Fruit fly (Drosophila melanogaster) whole organism, embryonic: Measurements from ENCODE around the gene cup.
A peak's percentile ranks its signal among the peaks of the same experiment; 100 is the strongest.

ENCODE experiments used
- Atf3 ChIP-seq: fragments of 200-800 bp; sonication (Bioruptor generic); optimal IDR thresholded peaks from 3 replicates; lab custom pipeline; 2016; ENCODE audit warnings: missing biosample characterization, missing genetic modification characterization
- B-H2 ChIP-seq: fragments of 200-800 bp; sonication (Bioruptor generic); optimal IDR thresholded peaks from 2 replicates; lab custom pipeline; 2018; ENCODE audit warnings: missing biosample characterization, mild to moderate bottlenecking, missing genetic modification characterization
- CG10147 ChIP-seq: fragments of 200-800 bp; sonication (Bioruptor generic); optimal IDR thresholded peaks from 2 replicates; lab custom pipeline; 2019; ENCODE audit warnings: missing biosample characterization, mild to moderate bottlenecking, missing genetic modification characterization, moderate library complexity
- CG11247 ChIP-seq: fragments of 200-800 bp; sonication (Bioruptor generic); IDR thresholded peaks from 2 replicates; pipeline ENCODE4 v1.3.6; 2022; ENCODE audit warnings: missing biosample characterization, missing genetic modification characterization
- CG12104 ChIP-seq: fragments of 200-800 bp; sonication (Bioruptor generic); optimal IDR thresholded peaks from 3 replicates; lab custom pipeline; 2016; ENCODE audit warnings: missing biosample characterization, missing genetic modification characterization
- CG12659 ChIP-seq: fragments of 200-800 bp; sonication (Bioruptor generic); optimal IDR thresholded peaks from 3 replicates; lab custom pipeline; 2017; ENCODE audit warnings: mild to moderate bottlenecking, missing biosample characterization, missing genetic modification reagents, missing genetic modification characterization
- CG14014 ChIP-seq: fragments of 200-800 bp; sonication (Bioruptor generic); IDR thresholded peaks from 2 replicates; pipeline ENCODE4 v1.3.6; 2022; ENCODE audit warnings: missing biosample characterization, missing genetic modification characterization
- CG15073 ChIP-seq: fragments of 200-800 bp; sonication (Bioruptor generic); optimal IDR thresholded peaks from 2 replicates; lab custom pipeline; 2016; ENCODE audit warnings: missing biosample characterization, missing genetic modification characterization
- CG1529 ChIP-seq: fragments of 200-800 bp; sonication (Bioruptor generic); optimal IDR thresholded peaks from 3 replicates; lab custom pipeline; 2018; ENCODE audit warnings: missing biosample characterization, missing genetic modification characterization
- CG30020 ChIP-seq: fragments of 200-800 bp; optimal IDR thresholded peaks from 2 replicates; lab custom pipeline; 2019; ENCODE audit warnings: missing biosample characterization, mild to moderate bottlenecking, missing genetic modification characterization, moderate library complexity
- CG5953 ChIP-seq: fragments of 200-800 bp; sonication (Bioruptor generic); IDR thresholded peaks from 2 replicates; pipeline ENCODE4 v1.3.6; 2022; ENCODE audit warnings: missing biosample characterization, missing genetic modification characterization
- CG7372 ChIP-seq: fragments of 200-800 bp; sonication (Bioruptor generic); IDR thresholded peaks from 2 replicates; pipeline ENCODE4 v1.3.6; 2022; ENCODE audit warnings: missing biosample characterization, missing genetic modification characterization
- CG7786 ChIP-seq: fragments of 200-800 bp; sonication (Bioruptor generic); optimal IDR thresholded peaks from 2 replicates; lab custom pipeline; 2016; ENCODE audit warnings: missing biosample characterization, missing genetic modification characterization
- D19B ChIP-seq: fragments of 200-800 bp; sonication (Bioruptor generic); optimal IDR thresholded peaks from 2 replicates; lab custom pipeline; 2017; ENCODE audit warnings: missing biosample characterization, mild to moderate bottlenecking, missing genetic modification characterization
- Dek ChIP-seq: fragments of 200-800 bp; sonication (Bioruptor generic); optimal IDR thresholded peaks from 3 replicates; lab custom pipeline; 2019; ENCODE audit warnings: missing biosample characterization, mild to moderate bottlenecking, missing genetic modification characterization, moderate library complexity
- Dfd ChIP-seq, 2 experiments: fragments of >200 bp; optimal IDR thresholded peaks; 2 replicates each; lab custom pipeline; 2017; ENCODE audit warnings: missing biosample characterization in 2 of 2, missing genetic modification characterization in 2 of 2
- Dip3 ChIP-seq: fragments of 200-800 bp; sonication (Bioruptor generic); optimal IDR thresholded peaks from 3 replicates; lab custom pipeline; 2016; ENCODE audit warnings: missing biosample characterization, missing genetic modification characterization
- Doc2 ChIP-seq: fragments of 200-800 bp; sonication (Bioruptor generic); IDR thresholded peaks from 2 replicates; pipeline ENCODE4 v1.3.6; 2022; ENCODE audit warnings: missing biosample characterization, missing genetic modification characterization
- Dp ChIP-seq: fragments of 200-800 bp; sonication (Bioruptor generic); optimal IDR thresholded peaks from 2 replicates; lab custom pipeline; 2018; ENCODE audit warnings: missing biosample characterization, mild to moderate bottlenecking, missing genetic modification characterization, moderate library complexity
- E2f2 ChIP-seq: fragments of 200-800 bp; sonication (Bioruptor generic); IDR thresholded peaks from 2 replicates; pipeline ENCODE4 v1.3.6; 2022; ENCODE audit warnings: missing biosample characterization, missing genetic modification characterization
- Gsc ChIP-seq: fragments of 200-800 bp; sonication (Bioruptor generic); IDR thresholded peaks from 2 replicates; pipeline ENCODE4 v1.3.6; 2022; ENCODE audit warnings: missing biosample characterization, missing genetic modification characterization
- Med ChIP-seq: fragments of 200-800 bp; sonication (Bioruptor generic); peaks from one replicate; lab custom pipeline; 2016; ENCODE audit warnings: missing biosample characterization, missing genetic modification characterization, mild to moderate bottlenecking, inconsistent platforms, moderate library complexity
- NK7.1 ChIP-seq: fragments of 200-800 bp; sonication (Bioruptor generic); optimal IDR thresholded peaks from 3 replicates; lab custom pipeline; 2016; ENCODE audit warnings: missing biosample characterization, missing genetic modification characterization
- Poxn ChIP-seq: fragments of 200-800 bp; sonication (Bioruptor generic); IDR thresholded peaks from 2 replicates; pipeline ENCODE4 v1.3.6; 2022; ENCODE audit warnings: missing biosample characterization, missing genetic modification characterization
- Ptx1 ChIP-seq: fragments of 200-800 bp; sonication (Bioruptor generic); IDR thresholded peaks from 2 replicates; pipeline ENCODE4 v1.3.6; 2022; ENCODE audit warnings: missing biosample characterization, missing genetic modification characterization
- Rfx ChIP-seq: fragments of 200-800 bp; sonication (Bioruptor generic); IDR thresholded peaks from 2 replicates; pipeline ENCODE4 v1.3.6; 2022; ENCODE audit warnings: missing biosample characterization, missing genetic modification characterization
- Ssrp ChIP-seq: fragments of 200-800 bp; sonication (Bioruptor generic); optimal IDR thresholded peaks from 2 replicates; lab custom pipeline; 2018; ENCODE audit warnings: missing biosample characterization, mild to moderate bottlenecking, missing genetic modification characterization, moderate library complexity
- TFAM ChIP-seq: fragments of 200-800 bp; sonication (Bioruptor generic); optimal IDR thresholded peaks from 2 replicates; lab custom pipeline; 2017; ENCODE audit warnings: missing biosample characterization, missing genetic modification characterization, inconsistent platforms
- Xbp1 ChIP-seq: fragments of 200-800 bp; sonication (Bioruptor generic); optimal IDR thresholded peaks from 3 replicates; lab custom pipeline; 2016; ENCODE audit warnings: missing biosample characterization, mild to moderate bottlenecking, missing genetic modification characterization
- aop ChIP-seq: fragments of 200-800 bp; sonication (Bioruptor generic); IDR thresholded peaks from 2 replicates; pipeline ENCODE4 v1.3.6; 2022; ENCODE audit warnings: missing biosample characterization, missing genetic modification characterization
- bbx ChIP-seq: fragments of 200-800 bp; sonication (Bioruptor generic); IDR thresholded peaks from 2 replicates; pipeline ENCODE4 v1.3.6; 2022; ENCODE audit warnings: missing biosample characterization, missing genetic modification characterization; ENCODE audit not compliant: partially characterized antibody
- bowl ChIP-seq: fragments of 200-800 bp; sonication (Bioruptor generic); IDR thresholded peaks from 2 replicates; pipeline ENCODE4 v1.3.6; 2022; ENCODE audit warnings: missing biosample characterization, missing genetic modification characterization
- btn ChIP-seq: fragments of 200-800 bp; sonication (Bioruptor generic); optimal IDR thresholded peaks from 2 replicates; lab custom pipeline; 2016; ENCODE audit warnings: missing biosample characterization, missing genetic modification characterization
- croc ChIP-seq: fragments of 200-800 bp; sonication (Bioruptor generic); conservative IDR thresholded peaks from 3 replicates; pipeline ENCODE4 v1.3.6; 2022; ENCODE audit warnings: missing biosample characterization, missing genetic modification characterization
- dmrt99B ChIP-seq: fragments of 200-800 bp; sonication (Bioruptor generic); optimal IDR thresholded peaks from 2 replicates; lab custom pipeline; 2018; ENCODE audit warnings: missing biosample characterization, mild to moderate bottlenecking, missing genetic modification characterization, moderate library complexity
- eve ChIP-seq, 2 experiments: fragments of >200 bp; optimal IDR thresholded peaks; 2 replicates each; lab custom pipeline; 2017; ENCODE audit warnings: missing biosample characterization in 2 of 2, missing genetic modification characterization in 2 of 2
- gce ChIP-seq: fragments of 200-800 bp; sonication (Bioruptor generic); IDR thresholded peaks from 3 replicates; pipeline ENCODE4 v1.3.6; 2022; ENCODE audit warnings: missing biosample characterization, missing genetic modification characterization
- her ChIP-seq: fragments of 200-800 bp; sonication (Bioruptor generic); optimal IDR thresholded peaks from 2 replicates; lab custom pipeline; 2016; ENCODE audit warnings: missing biosample characterization, missing genetic modification characterization
- hkb ChIP-seq, 2 experiments: fragments of 200-800 bp in 1 of 2; fragments of >200 bp in 1 of 2; sonication (Bioruptor generic) in 1 of 2; IDR thresholded peaks in 1 of 2; optimal IDR thresholded peaks in 1 of 2; 2 replicates each; pipeline versions ENCODE4 v1.3.6 to Lab custom; 2017 to 2022; ENCODE audit warnings: missing biosample characterization in 1 of 2, missing genetic modification characterization in 1 of 2
- hth ChIP-seq: fragments of >200 bp; optimal IDR thresholded peaks from 2 replicates; lab custom pipeline; 2017; ENCODE audit warnings: inconsistent platforms
- kni ChIP-seq: fragments of 200-800 bp; sonication (Bioruptor generic); optimal IDR thresholded peaks from 3 replicates; lab custom pipeline; 2017; ENCODE audit warnings: mild to moderate bottlenecking, missing biosample characterization, missing genetic modification reagents, missing genetic modification characterization
- knrl ChIP-seq: fragments of 200-800 bp; sonication (Bioruptor generic); IDR thresholded peaks from 3 replicates; pipeline ENCODE4 v1.3.6; 2022; ENCODE audit warnings: missing biosample characterization, missing genetic modification characterization; ENCODE audit not compliant: partially characterized antibody
- oc ChIP-seq: fragments of 200-800 bp; sonication (Bioruptor generic); optimal IDR thresholded peaks from 2 replicates; lab custom pipeline; 2018; ENCODE audit warnings: missing biosample characterization, mild to moderate bottlenecking, missing genetic modification characterization, moderate library complexity
- pb ChIP-seq: fragments of 200-800 bp; sonication (Bioruptor generic); optimal IDR thresholded peaks from 3 replicates; lab custom pipeline; 2016; ENCODE audit warnings: missing biosample characterization, missing genetic modification characterization
- psq ChIP-seq: fragments of 200-800 bp; sonication (Bioruptor generic); optimal IDR thresholded peaks from 2 replicates; lab custom pipeline; 2017; ENCODE audit warnings: missing biosample characterization, missing genetic modification characterization
- rib ChIP-seq: fragments of 200-800 bp; sonication (Bioruptor generic); IDR thresholded peaks from 2 replicates; pipeline ENCODE4 v1.3.6; 2022; ENCODE audit warnings: missing biosample characterization, missing genetic modification characterization
- row ChIP-seq: fragments of 200-800 bp; sonication (Bioruptor generic); IDR thresholded peaks from 3 replicates; pipeline ENCODE4 v1.3.6; 2022; ENCODE audit warnings: missing biosample characterization, missing genetic modification characterization
- tll ChIP-seq, 2 experiments: fragments of 200-800 bp in 1 of 2; fragments of >200 bp in 1 of 2; sonication (Bioruptor generic) in 1 of 2; optimal IDR thresholded peaks; 2 replicates each; lab custom pipeline; 2017 to 2019; ENCODE audit warnings: missing biosample characterization in 2 of 2, missing genetic modification characterization in 2 of 2, mild to moderate bottlenecking in 1 of 2, moderate library complexity in 1 of 2
- zfh2 ChIP-seq: fragments of 200-800 bp; sonication (Bioruptor generic); optimal IDR thresholded peaks from 2 replicates; lab custom pipeline; 2016; ENCODE audit warnings: missing biosample characterization, missing genetic modification characterization

Gene cup

DNA sequence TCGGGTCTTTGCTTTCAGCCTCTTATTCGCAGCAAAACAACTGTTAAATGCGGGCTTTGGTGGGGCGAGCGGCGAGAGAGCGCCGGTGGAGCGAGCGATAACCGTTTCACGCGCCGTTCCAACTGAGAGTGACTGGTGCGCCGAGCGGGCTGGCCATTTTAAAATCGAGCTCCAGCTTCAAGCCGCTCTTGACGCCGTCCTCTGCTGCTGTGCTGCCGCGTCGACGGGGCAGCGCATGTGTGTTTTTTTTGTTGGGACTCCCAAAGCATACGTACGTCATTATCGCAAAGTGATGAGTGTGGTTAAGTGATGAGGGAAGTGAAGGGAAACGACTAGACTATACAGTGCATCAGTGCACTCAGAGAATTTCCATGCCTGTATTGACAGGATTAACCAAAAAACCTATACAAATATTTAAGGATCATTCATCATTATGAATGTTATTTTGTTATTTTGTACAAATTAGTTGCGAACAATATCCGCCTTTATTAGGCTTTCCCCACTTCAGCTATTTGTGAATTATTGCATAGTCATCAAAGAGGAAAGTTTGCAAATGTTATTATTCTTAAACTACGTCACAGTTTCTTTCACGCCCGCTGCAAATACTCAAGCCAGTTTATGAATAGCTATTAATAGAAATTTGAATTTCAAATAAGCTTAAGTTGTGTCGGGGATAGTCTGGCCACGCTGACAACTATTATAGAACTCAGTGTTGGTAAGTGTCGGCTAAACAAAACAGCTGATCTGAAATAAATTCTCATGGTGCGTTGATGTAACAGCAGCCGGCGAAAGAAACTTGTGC is 9.9 kb downstream of the cup start, which contains the start of gene Spn27A (continued):
- TF ChIP-seq dmrt99B (tag; lab: Kevin White, UChicago) (no peak), bowl (GFP tag; lab: Robert Waterston, UW) (no peak), Gsc (GFP tag; lab: Robert Waterston, UW) (no peak), her (peak; percentile 36), Poxn (GFP tag; lab: Robert Waterston, UW) (no peak), oc (tag; lab: Kevin White, UChicago) (peak; percentile 66), psq (GFP tag; lab: Kevin White, UChicago) (no peak), knrl (GFP tag; lab: Robert Waterston, UW) (no peak), CG12104 (GFP tag; lab: Kevin White, UChicago) (peak; percentile 56), hth (lab: Kevin White, UChicago) (no peak), eve (GFP tag; optimal IDR thresholded peaks at IDR 0.05; lab: Kevin White, UChicago) (no peak), CG14014 (GFP tag; lab: Robert Waterston, UW) (0 out of 2 replicates have a peak, but pooled peaks have one; percentile 13), Dek (peak; percentile 43), CG10147 (GFP tag; lab: Kevin White, UChicago) (peak; percentile 30), TFAM (GFP tag; lab: Kevin White, UChicago) (no peak), CG1529 (peak; percentile 53), croc (GFP tag; lab: Robert Waterston, UW) (no peak), CG12659 (peak; percentile 63), rib (GFP tag; lab: Robert Waterston, UW) (0 out of 2 replicates have a peak, but pooled peaks have one; percentile 17), btn (peak; percentile 1), aop (GFP tag; lab: Robert Waterston, UW) (no peak), bbx (GFP tag; lab: Robert Waterston, UW) (0 out of 2 replicates have a peak, but pooled peaks have one; percentile 25), Dip3 (GFP tag; lab: Kevin White, UChicago) (peak; percentile 59), CG15073 (GFP tag; lab: Kevin White, UChicago) (no peak), Dp (GFP tag; lab: Kevin White, UChicago) (peak; percentile 76), Rfx (peak; percentile 25; the same call in 1 of the 2 replicates), CG11247 (GFP tag; lab: Robert Waterston, UW) (0 out of 2 replicates have a peak, but pooled peaks have one; percentile 21), Atf3 (peak; percentile 50), CG5953 (no peak), Xbp1 (GFP tag; lab: Kevin White, UChicago) (peak; percentile 64), CG7786 (GFP tag; lab: Kevin White, UChicago) (peak; percentile 55), row (GFP tag; lab: Robert Waterston, UW) (peak; percentile 59; the same call in 2 of the 3 replicates), Doc2 (GFP tag; lab: Robert Waterston, UW) (no peak), zfh2 (GFP tag; lab: Kevin White, UChicago) (peak; percentile 62), Med (GFP tag; lab: Kevin White, UChicago) (peak; percentile 95), pb (GFP tag; lab: Kevin White, UChicago) (peak; percentile 32), Ptx1 (GFP tag; lab: Robert Waterston, UW) (no peak; the same call in 1 of the 2 replicates), E2f2 (peak; percentile 82), tll (GFP tag; optimal IDR thresholded peaks at IDR 0.05; lab: Kevin White, UChicago) (no peak), kni (GFP tag; lab: Kevin White, UChicago) (no peak), CG7372 (GFP tag; lab: Robert Waterston, UW) (no peak), Dfd (GFP tag; optimal IDR thresholded peaks at IDR 0.05; lab: Kevin White, UChicago) (no peak), Ssrp (peak; percentile 64), D19B (peak; percentile 40), NK7.1 (peak; percentile 42), gce (0 out of 3 replicates have a peak, but pooled peaks have one; percentile 44), B-H2 (GFP tag; lab: Kevin White, UChicago) (peak; percentile 78), CG30020 (tag; lab: Kevin White, UChicago) (peak; percentile 38), hkb (optimal IDR thresholded peaks at IDR 0.05; lab: Kevin White, UChicago) (no peak), hkb (GFP tag; IDR thresholded peaks at IDR 0.05; lab: Robert Waterston, UW) (peak; percentile 50; the same call in 1 of the 2 replicates)
